Worm (Caenorhabditis elegans) whole organism, L2 larva: ENCODE data around the gene sfa-1.
"Not testable (repeated sequence)": the region's sequence is repeated elsewhere in the genome, so short reads cannot be mapped to it uniquely, and the experiment has no call there.

Source experiments
- R02D3.7 ChIP-seq: fragments of 150-350 bp; optimal IDR thresholded peaks from 2 replicates; lab custom pipeline; 2014; ENCODE audit warnings: missing biosample characterization, missing genetic modification characterization
- aly-2 ChIP-seq: fragments of 150-350 bp; optimal IDR thresholded peaks from 2 replicates; lab custom pipeline; 2014; ENCODE audit warnings: missing biosample characterization, missing genetic modification characterization
- blmp-1 ChIP-seq: sonication (generic microtip); optimal IDR thresholded peaks from 2 replicates; lab custom pipeline; 2017; ENCODE audit warnings: missing genetic modification characterization, mild to moderate bottlenecking, missing compliant biosample characterization, antibody characterized with exemption, moderate library complexity; ENCODE audit not compliant: insufficient read depth
- crh-2 ChIP-seq: sonication (generic microtip); optimal IDR thresholded peaks from 2 replicates; lab custom pipeline; 2017; ENCODE audit warnings: missing biosample characterization, missing genetic modification characterization
- dmd-4 ChIP-seq: sonication (generic microtip); optimal IDR thresholded peaks from 2 replicates; lab custom pipeline; 2017; ENCODE audit warnings: missing biosample characterization, missing genetic modification characterization
- fos-1 ChIP-seq: fragments of 150-350 bp; optimal IDR thresholded peaks from 2 replicates; lab custom pipeline; 2014; ENCODE audit warnings: missing biosample characterization, missing genetic modification characterization
- lin-11 ChIP-seq: fragments of 150-350 bp; sonication (generic microtip); optimal IDR thresholded peaks from 2 replicates; lab custom pipeline; 2014; ENCODE audit warnings: missing biosample characterization, missing genetic modification characterization, inconsistent platforms, mixed read lengths
- lin-13 ChIP-seq: fragments of 150-350 bp; optimal IDR thresholded peaks from 2 replicates; lab custom pipeline; 2014; ENCODE audit warnings: missing biosample characterization, missing genetic modification reagents, missing genetic modification characterization
- lin-39 ChIP-seq: fragments of 150-350 bp; optimal IDR thresholded peaks from 2 replicates; lab custom pipeline; 2014; ENCODE audit warnings: missing biosample characterization, missing genetic modification reagents, missing genetic modification characterization
- mab-5 ChIP-seq: fragments of 150-350 bp; optimal IDR thresholded peaks from 2 replicates; lab custom pipeline; 2014; ENCODE audit warnings: missing biosample characterization, missing genetic modification characterization
- nhr-11 ChIP-seq: fragments of 150-350 bp; optimal IDR thresholded peaks from 2 replicates; lab custom pipeline; 2014; ENCODE audit warnings: missing biosample characterization, missing genetic modification characterization
- nhr-25 ChIP-seq: fragments of 150-350 bp; sonication (generic microtip); optimal IDR thresholded peaks from 3 replicates; lab custom pipeline; 2014; ENCODE audit warnings: missing biosample characterization, missing genetic modification characterization
- sem-4 ChIP-seq: fragments of 150-350 bp; optimal IDR thresholded peaks from 2 replicates; lab custom pipeline; 2014; ENCODE audit warnings: missing biosample characterization, missing genetic modification reagents, missing genetic modification characterization
- skn-1 ChIP-seq: sonication (generic microtip); optimal IDR thresholded peaks from 2 replicates; lab custom pipeline; 2017; ENCODE audit warnings: missing biosample characterization, missing genetic modification characterization
- unc-39 ChIP-seq: fragments of 150-350 bp; optimal IDR thresholded peaks from 2 replicates; lab custom pipeline; 2014; ENCODE audit warnings: missing biosample characterization, missing genetic modification characterization
- unc-62 ChIP-seq: fragments of 150-350 bp; optimal IDR thresholded peaks from 2 replicates; lab custom pipeline; 2014; ENCODE audit warnings: missing biosample characterization, missing genetic modification reagents, missing genetic modification characterization
- zag-1 ChIP-seq: fragments of 150-350 bp; optimal IDR thresholded peaks from 2 replicates; lab custom pipeline; 2014; ENCODE audit warnings: missing biosample characterization, missing genetic modification characterization
- ztf-4 ChIP-seq: fragments of 150-350 bp; optimal IDR thresholded peaks from 2 replicates; lab custom pipeline; 2014; ENCODE audit warnings: missing biosample characterization, missing genetic modification characterization

sfa-1 gene

DNA sequence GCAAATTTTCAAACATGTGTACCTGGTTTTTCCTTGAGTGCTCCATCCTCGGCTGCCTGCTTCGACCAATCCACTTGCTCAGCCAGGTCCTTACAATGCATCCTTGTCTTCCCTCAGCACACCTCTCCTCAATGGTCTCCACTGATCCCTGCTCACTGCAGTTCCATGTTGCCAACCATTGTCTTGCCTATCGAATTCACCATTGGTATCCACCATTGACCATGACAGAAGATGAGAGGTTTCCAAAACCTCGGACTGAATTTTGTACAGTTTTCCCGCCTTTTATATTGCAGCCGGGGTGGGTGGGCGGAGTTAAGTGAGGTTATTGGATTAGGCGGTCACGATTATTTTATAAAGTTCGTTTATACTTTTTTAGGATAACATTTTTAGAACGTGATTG is 47.1 kb downstream of the sfa-1 start, which contains the start of gene Y116A8C.467:
Y116A8C.467 (minus strand) TSS at position 101 of the 400 bp plus-strand sequence.
- not testable (repeated sequence) for TF ChIP-seq nhr-11, nhr-25, blmp-1 (tag; lab: Kevin White, UChicago)

DNA sequence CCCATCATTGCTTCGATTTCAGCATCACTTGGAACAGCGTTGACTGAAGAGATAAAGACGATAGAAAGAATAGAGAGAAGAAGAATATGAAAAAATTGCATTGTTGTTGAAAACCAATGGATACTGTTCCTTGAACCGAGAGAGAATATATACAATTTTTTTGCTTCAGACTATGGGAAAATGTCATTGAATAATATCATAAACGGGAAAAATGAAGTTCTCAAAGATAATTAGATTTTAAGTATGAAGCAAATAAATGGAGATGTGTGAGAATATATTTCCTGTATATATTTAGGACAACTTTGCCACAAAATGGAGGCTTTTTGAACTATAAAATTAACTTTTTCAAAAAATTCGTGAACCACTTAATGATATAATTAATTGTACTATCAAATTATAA is 52.7 kb downstream of the sfa-1 start, which contains the start of gene Y116A8C.44:
Y116A8C.44 (minus strand) TSS at position 101 of the 400 bp plus-strand sequence.
- no peak for TF ChIP-seq blmp-1 (tag; lab: Kevin White, UChicago)
- TF ChIP-seq unc-39 (tag; lab: Kevin White, UChicago), result no peak
- no peak for TF ChIP-seq lin-11 (tag; lab: Kevin White, UChicago)
- TF ChIP-seq crh-2 (tag; lab: Kevin White, UChicago), result no peak
- no peak for TF ChIP-seq lin-39 (tag; lab: Kevin White, UChicago)
- TF ChIP-seq ztf-4 (tag; lab: Kevin White, UChicago), result no peak
- TF ChIP-seq unc-62 (GFP tag; lab: Kevin White, UChicago), result no peak
- TF ChIP-seq zag-1 (tag; lab: Kevin White, UChicago), result no peak
- no peak for TF ChIP-seq dmd-4
- TF ChIP-seq mab-5 (tag; lab: Kevin White, UChicago), result no peak
- TF ChIP-seq aly-2 (tag; lab: Kevin White, UChicago), result no peak
- no peak for TF ChIP-seq R02D3.7 (tag; lab: Kevin White, UChicago)
- no peak for TF ChIP-seq sem-4 (tag; lab: Kevin White, UChicago)
- no peak for TF ChIP-seq fos-1 (tag; lab: Kevin White, UChicago)
- no peak for TF ChIP-seq skn-1 (tag; lab: Kevin White, UChicago)
- no peak for TF ChIP-seq lin-13 (GFP tag; lab: Kevin White, UChicago)
- TF ChIP-seq, all 48 proteins: peak for 0
